Worm (Caenorhabditis elegans): Measurements from ENCODE around the gene pho-1.
A peak's percentile ranks its signal among the peaks of the same experiment; 100 is the strongest.

pho-1 gene

DNA sequence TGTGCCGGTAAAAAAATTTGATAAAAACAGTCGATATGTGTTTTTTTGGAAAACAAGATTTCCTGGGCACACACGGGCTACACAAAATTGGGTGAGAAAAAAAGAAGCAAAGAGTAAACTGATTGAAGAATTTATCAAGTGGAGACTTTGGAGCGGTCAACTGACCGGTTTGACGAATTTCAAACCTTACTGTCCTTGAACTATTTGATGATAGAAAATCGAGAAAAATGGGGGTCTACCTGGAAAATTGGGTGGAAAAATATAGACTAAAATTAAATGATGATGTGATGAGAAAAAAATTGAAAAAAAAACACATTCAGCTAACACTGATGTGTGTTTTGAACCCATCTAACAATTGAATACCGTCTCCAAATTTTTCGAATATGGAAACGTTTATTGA lies 24.8 kb downstream of the pho-1 start, which contains the start of gene C34F11.8:
C34F11.8 (minus strand) TSS at position 135 of the 400 bp plus-strand sequence.
- no peak for TF ChIP-seq ekl-4 (GFP tag; IDR thresholded peaks at IDR 0.05)
- no peak for TF ChIP-seq lir-1 (GFP tag; conservative IDR thresholded peaks at IDR 0.05)
- no peak for TF ChIP-seq F10E7.11 (tag; optimal IDR thresholded peaks at IDR 0.05)
- TF ChIP-seq let-526 (GFP tag; IDR thresholded peaks at IDR 0.05): no peak
- TF ChIP-seq Y53G8AR.9 (GFP tag; conservative IDR thresholded peaks at IDR 0.05): no peak
- TF ChIP-seq madf-10 (tag; optimal IDR thresholded peaks at IDR 0.05): no peak
- TF ChIP-seq let-607 (tag; optimal IDR thresholded peaks at IDR 0.05): no peak
- no peak for TF ChIP-seq F55B11.4 (tag; optimal IDR thresholded peaks at IDR 0.05; ENCODE audit: borderline replicate concordance, insufficient read depth)
- no peak for TF ChIP-seq lin-26 (GFP tag; IDR thresholded peaks at IDR 0.05)
- no peak for TF ChIP-seq attf-6 (GFP tag; IDR thresholded peaks at IDR 0.05)
- no peak for TF ChIP-seq ZK185.1 (tag; optimal IDR thresholded peaks at IDR 0.05; ENCODE audit: poor library complexity, severe bottlenecking)

DNA sequence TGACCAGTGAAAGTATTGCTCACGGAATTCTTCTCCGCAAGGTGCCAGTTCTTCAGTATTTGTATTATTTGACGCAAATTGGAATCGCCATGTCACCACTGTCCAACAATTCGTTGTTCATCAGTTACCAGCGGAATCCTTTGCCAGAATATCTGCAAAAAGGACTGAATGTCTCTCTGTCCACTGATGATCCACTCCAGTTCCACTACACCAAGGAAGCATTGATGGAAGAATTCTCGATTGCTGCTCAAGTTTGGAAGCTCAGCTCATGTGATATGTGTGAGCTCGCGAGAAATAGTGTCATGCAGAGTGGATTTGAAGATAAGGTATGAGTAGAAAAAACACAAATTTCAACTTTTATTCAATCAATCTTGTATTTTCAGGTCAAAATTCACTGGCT lies 26.5 kb downstream of the pho-1 start:
- TF ChIP-seq pha-4 (tag; optimal IDR thresholded peaks at IDR 0.05) (no peak), hmg-20 (GFP tag; IDR thresholded peaks at IDR 0.05) (no peak), lsl-1 (GFP tag; optimal IDR thresholded peaks at IDR 0.05) (no peak)

DNA sequence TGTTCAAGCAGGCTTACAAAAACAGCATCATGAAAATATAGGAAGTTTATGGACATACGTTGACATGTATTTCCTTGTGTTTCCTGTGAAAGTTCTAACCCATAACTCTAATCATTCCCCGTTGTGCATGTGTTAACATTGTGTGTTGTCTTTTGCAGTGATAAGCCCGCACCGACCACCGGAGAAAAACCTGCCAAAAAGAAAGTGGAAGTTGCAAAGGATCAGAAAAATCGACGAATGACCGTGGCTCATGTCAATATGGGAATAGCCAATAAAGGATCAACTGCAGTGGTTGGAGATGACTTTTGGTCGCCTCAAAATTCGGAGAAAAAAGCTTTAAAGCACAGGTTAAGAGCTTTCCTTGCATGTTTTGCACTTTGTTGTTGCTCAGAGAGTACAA lies 30.4 kb downstream of the pho-1 start:
- TF ChIP-seq B0261.1 (tag; optimal IDR thresholded peaks at IDR 0.05) (no peak), nhr-90 (tag; optimal IDR thresholded peaks at IDR 0.05) (no peak), tbp1 (GFP tag; optimal IDR thresholded peaks at IDR 0.05) (no peak), ceh-40 (GFP tag; IDR thresholded peaks at IDR 0.05) (no peak), lir-1 (GFP tag; conservative IDR thresholded peaks at IDR 0.05) (no peak), Y53F4B.3 (GFP tag; IDR thresholded peaks at IDR 0.05) (no peak), mes-4 (tag; optimal IDR thresholded peaks at IDR 0.05) (no peak), F55B11.4 (tag; optimal IDR thresholded peaks at IDR 0.05; ENCODE audit: borderline replicate concordance, insufficient read depth) (no peak), snpc-1.3 (tag; optimal IDR thresholded peaks at IDR 0.05; ENCODE audit: insufficient read depth) (no peak)

ce11 chrII:5202930-5203329 lies 32.7 kb downstream of the pho-1 start, which contains the start of gene ampd-1:
TSS of gene ampd-1 (plus strand) at chrII:5203322.
- TF ChIP-seq ets-4 (GFP tag; optimal IDR thresholded peaks at IDR 0.05) (no peak), snpc-1.1 (tag; optimal IDR thresholded peaks at IDR 0.05; ENCODE audit: insufficient read depth) (no peak), nhr-80 (tag; optimal IDR thresholded peaks at IDR 0.05) (peak; percentile 47), aptf-3 (GFP tag; IDR thresholded peaks at IDR 0.05) (no peak), lsy-27 (tag; optimal IDR thresholded peaks at IDR 0.05; ENCODE audit: borderline replicate concordance, insufficient read depth) (no peak), cebp-1 (GFP tag; IDR thresholded peaks at IDR 0.05) (peak; percentile 44; the same call in 1 of the 2 replicates), cebp-1 (tag; optimal IDR thresholded peaks at IDR 0.05) (peak; percentile 64), ztf-6 (GFP tag; IDR thresholded peaks at IDR 0.05) (no peak), T26A5.8 (tag; optimal IDR thresholded peaks at IDR 0.05) (no peak), somi-1 (GFP tag; optimal IDR thresholded peaks at IDR 0.05) (no peak)

ce11 chrII:5201922-5202562 lies 33.6 kb downstream of the pho-1 start:
- TF ChIP-seq unc-130 (GFP tag; optimal IDR thresholded peaks at IDR 0.05) (no peak), tlf-1 (GFP tag; optimal IDR thresholded peaks at IDR 0.05) (peak; percentile 15), snpc-1.3 (tag; optimal IDR thresholded peaks at IDR 0.05; ENCODE audit: insufficient read depth) (no peak), ama-1 (optimal IDR thresholded peaks at IDR 0.05) (no peak), ama-1 (GFP tag; optimal IDR thresholded peaks at IDR 0.05) (no peak), hsf-1 (GFP tag; IDR thresholded peaks at IDR 0.05) (no peak), nhr-90 (tag; optimal IDR thresholded peaks at IDR 0.05) (peak; percentile 57), F37B4.10 (GFP tag; IDR thresholded peaks at IDR 0.05) (no peak), Y79H2A.3 (GFP tag; conservative IDR thresholded peaks at IDR 0.05) (no peak), ztf-22 (GFP tag; optimal IDR thresholded peaks at IDR 0.05) (peak; percentile 85), Y53G8AR.9 (GFP tag; conservative IDR thresholded peaks at IDR 0.05) (0 out of 2 replicates have a peak, but pooled peaks have one; percentile 25), ceh-91 (GFP tag; IDR thresholded peaks at IDR 0.05) (no peak), lin-40 (tag; optimal IDR thresholded peaks at IDR 0.05) (peak; percentile 56), F33H1.4 (GFP tag; IDR thresholded peaks at IDR 0.05) (no peak)
